Worm (Caenorhabditis elegans): Measurements from ENCODE around the gene F16B4.7.
A peak's percentile ranks its signal among the peaks of the same experiment; 100 is the strongest.

The F16B4.7 gene

DNA sequence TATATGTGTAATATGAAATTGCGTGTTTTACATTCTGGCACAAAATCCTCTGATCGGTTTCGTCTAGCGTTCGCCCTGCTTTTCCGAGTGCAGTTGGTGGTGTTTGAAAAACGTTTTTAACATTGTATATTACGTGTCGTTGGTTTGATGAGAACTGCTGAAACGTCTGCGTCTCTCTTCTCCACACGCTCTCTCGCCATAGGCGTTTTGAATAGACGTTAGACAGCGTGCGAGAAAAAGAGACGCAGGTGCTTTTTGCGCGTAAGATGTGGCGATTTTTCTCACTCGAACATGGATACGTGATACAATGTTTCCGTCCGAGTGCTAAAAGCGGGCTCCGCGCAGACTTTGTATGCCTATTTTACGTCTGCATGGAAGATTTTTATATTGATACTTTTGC is 35.0 kb downstream of the F16B4.7 start:
- TF ChIP-seq hmg-1.2 (GFP tag; IDR thresholded peaks at IDR 0.05) = peak; percentile 95
- TF ChIP-seq ZK185.1 (tag; optimal IDR thresholded peaks at IDR 0.05; ENCODE audit: poor library complexity, severe bottlenecking) = no peak
- TF ChIP-seq attf-6 (GFP tag; IDR thresholded peaks at IDR 0.05) = no peak
- no peak for TF ChIP-seq dox-1 (GFP tag; IDR thresholded peaks at IDR 0.05)
- TF ChIP-seq lin-54 (GFP tag; optimal IDR thresholded peaks at IDR 0.05) = no peak
- TF ChIP-seq ztf-3 (GFP tag; optimal IDR thresholded peaks at IDR 0.05) = no peak

DNA sequence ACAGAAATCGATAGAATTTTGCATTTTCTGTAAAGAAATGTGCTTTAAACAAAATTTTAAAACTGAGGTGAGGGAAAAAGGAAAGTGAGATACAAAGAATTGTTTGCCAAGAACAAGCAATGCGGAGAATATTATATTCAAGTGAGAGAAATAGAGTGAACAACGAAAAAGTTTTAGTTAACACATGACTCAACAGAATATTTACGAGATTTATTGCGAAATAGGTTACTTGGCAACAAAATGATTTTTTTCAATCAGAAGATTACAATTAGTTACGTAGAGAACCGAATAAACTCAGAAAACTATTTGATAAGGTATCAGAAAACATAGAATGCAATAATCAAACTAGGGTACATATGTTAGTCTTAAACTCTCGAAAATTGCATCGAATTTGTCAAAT is 36.0 kb downstream of the F16B4.7 start, which contains the start of gene nhr-117:
Gene nhr-117 (minus strand): TSS at position 27 of the 400 bp plus-strand sequence.
- no peak for TF ChIP-seq snpc-1.3 (tag; optimal IDR thresholded peaks at IDR 0.05; ENCODE audit: insufficient read depth)
- TF ChIP-seq rpc-1 (optimal IDR thresholded peaks at IDR 0.05) = no peak
- no peak for TF ChIP-seq rpc-1 (tag; optimal IDR thresholded peaks at IDR 0.05)
- no peak for TF ChIP-seq lin-26 (GFP tag; IDR thresholded peaks at IDR 0.05)
- TF ChIP-seq madf-10 (tag; optimal IDR thresholded peaks at IDR 0.05) = no peak
- no peak for TF ChIP-seq T26A5.8 (tag; optimal IDR thresholded peaks at IDR 0.05)
- TF ChIP-seq cebp-1 (GFP tag; IDR thresholded peaks at IDR 0.05) = peak; percentile 86
- peak; percentile 95 for TF ChIP-seq cebp-1 (tag; optimal IDR thresholded peaks at IDR 0.05)
- no peak for TF ChIP-seq nfyb-1 (GFP tag; IDR thresholded peaks at IDR 0.05)
- TF ChIP-seq tbx-9 (tag; optimal IDR thresholded peaks at IDR 0.05; ENCODE audit: borderline replicate concordance) = no peak
- TF ChIP-seq mcd-1 (GFP tag; IDR thresholded peaks at IDR 0.05) = no peak
- TF ChIP-seq attf-5 (GFP tag; optimal IDR thresholded peaks at IDR 0.05) = peak; percentile 1
- no peak for TF ChIP-seq aptf-3 (GFP tag; IDR thresholded peaks at IDR 0.05)
- no peak for TF ChIP-seq bed-1 (GFP tag; IDR thresholded peaks at IDR 0.05)

DNA sequence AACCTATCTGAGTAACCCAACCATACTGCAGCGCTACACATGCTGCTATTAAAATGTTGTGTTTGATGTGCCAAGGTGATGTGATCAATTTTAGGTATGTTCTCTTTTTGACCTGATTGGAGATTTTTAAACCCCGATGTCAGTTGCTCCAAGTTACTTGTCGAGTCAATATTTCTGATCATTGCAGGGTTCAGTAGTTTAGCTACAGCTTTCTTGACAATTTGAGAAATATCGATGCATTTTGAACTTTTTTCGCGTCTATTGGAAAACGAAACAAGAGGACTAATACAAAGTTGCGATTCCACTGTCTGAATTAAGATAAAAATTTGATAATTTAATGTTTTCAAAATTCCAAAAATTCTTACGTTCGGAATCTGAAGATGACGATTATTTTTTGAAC is 37.9 kb downstream of the F16B4.7 start:
- TF ChIP-seq pbrm-1 (GFP tag; IDR thresholded peaks at IDR 0.05) = no peak
- no peak for TF ChIP-seq nfya-1 (tag; optimal IDR thresholded peaks at IDR 0.05; ENCODE audit: borderline replicate concordance, insufficient read depth)
- no peak for TF ChIP-seq ceh-27 (GFP tag; optimal IDR thresholded peaks at IDR 0.05)
- no peak for TF ChIP-seq F57A8.1 (GFP tag; optimal IDR thresholded peaks at IDR 0.05)
- no peak for TF ChIP-seq egl-18 (GFP tag; IDR thresholded peaks at IDR 0.05)
- TF ChIP-seq akir-1 (GFP tag; optimal IDR thresholded peaks at IDR 0.05) = no peak
- TF ChIP-seq aptf-2 (GFP tag; conservative IDR thresholded peaks at IDR 0.05) = no peak
- TF ChIP-seq F57C9.4 (tag; optimal IDR thresholded peaks at IDR 0.05) = no peak
- no peak for TF ChIP-seq F55B11.4 (tag; optimal IDR thresholded peaks at IDR 0.05; ENCODE audit: borderline replicate concordance, insufficient read depth)
- TF ChIP-seq ztf-25 (GFP tag; IDR thresholded peaks at IDR 0.05) = no peak
- TF ChIP-seq ceh-58 (GFP tag; IDR thresholded peaks at IDR 0.05) = no peak
- TF ChIP-seq lin-40 (tag; optimal IDR thresholded peaks at IDR 0.05) = no peak
- TF ChIP-seq rec-8 (tag; optimal IDR thresholded peaks at IDR 0.05) = no peak
- TF ChIP-seq lir-1 (GFP tag; conservative IDR thresholded peaks at IDR 0.05) = no peak
- TF ChIP-seq mes-4 (tag; optimal IDR thresholded peaks at IDR 0.05) = no peak
- TF ChIP-seq madf-3 (GFP tag; IDR thresholded peaks at IDR 0.05) = no peak
- TF ChIP-seq lsy-27 (tag; optimal IDR thresholded peaks at IDR 0.05; ENCODE audit: borderline replicate concordance, insufficient read depth) = no peak
- no peak for TF ChIP-seq zim-3 (tag; optimal IDR thresholded peaks at IDR 0.05)

Data from whole organism, young adult.